Fruit fly (Drosophila melanogaster) whole organism, embryonic: Measurements from ENCODE around the gene Sec61alpha.
A peak's percentile ranks its signal among the peaks of the same experiment; 100 is the strongest.

Experiments
- Atf6 ChIP-seq: fragments of 200-800 bp; sonication (Bioruptor generic); IDR thresholded peaks from 2 replicates; pipeline ENCODE4 v1.3.6; 2022; ENCODE audit warnings: missing biosample characterization, missing genetic modification characterization
- BtbVII ChIP-seq: fragments of 200-800 bp; sonication (Bioruptor generic); optimal IDR thresholded peaks from 3 replicates; lab custom pipeline; 2017; ENCODE audit warnings: missing biosample characterization, mild to moderate bottlenecking, missing genetic modification characterization
- CG10979 ChIP-seq: fragments of 200-800 bp; sonication (Bioruptor generic); optimal IDR thresholded peaks from 2 replicates; lab custom pipeline; 2018; ENCODE audit warnings: missing biosample characterization, mild to moderate bottlenecking, missing genetic modification characterization, moderate library complexity
- CG11456 ChIP-seq: fragments of 200-800 bp; sonication (Bioruptor generic); IDR thresholded peaks from 3 replicates; pipeline ENCODE4 v1.3.6; 2022; ENCODE audit warnings: missing biosample characterization, missing genetic modification characterization
- CG1602 ChIP-seq: fragments of 200-800 bp; sonication (Bioruptor generic); optimal IDR thresholded peaks from 3 replicates; lab custom pipeline; 2016; ENCODE audit warnings: missing biosample characterization, missing genetic modification characterization
- CG17361 ChIP-seq: fragments of 200-800 bp; sonication (Bioruptor generic); IDR thresholded peaks from 3 replicates; pipeline ENCODE4 v1.3.6; 2022; ENCODE audit warnings: missing biosample characterization, missing genetic modification characterization
- CG17385 ChIP-seq: fragments of 200-800 bp; sonication (Bioruptor generic); optimal IDR thresholded peaks from 3 replicates; lab custom pipeline; 2018; ENCODE audit warnings: missing biosample characterization, mild to moderate bottlenecking, missing genetic modification characterization
- CG34376 ChIP-seq: fragments of 200-800 bp; sonication (Bioruptor generic); optimal IDR thresholded peaks from 2 replicates; lab custom pipeline; 2018; ENCODE audit warnings: missing biosample characterization, mild to moderate bottlenecking, missing genetic modification characterization
- CG6854 ChIP-seq: fragments of 200-800 bp; sonication (Bioruptor generic); optimal IDR thresholded peaks from 3 replicates; lab custom pipeline; 2017; ENCODE audit warnings: missing biosample characterization, mild to moderate bottlenecking, missing genetic modification characterization
- CG7556 ChIP-seq: fragments of 200-800 bp; sonication (Bioruptor generic); optimal IDR thresholded peaks from 2 replicates; lab custom pipeline; 2017; ENCODE audit warnings: missing biosample characterization, mild to moderate bottlenecking, missing genetic modification characterization
- CG7928 ChIP-seq: fragments of 200-800 bp; sonication (Bioruptor generic); optimal IDR thresholded peaks from 2 replicates; lab custom pipeline; 2017; ENCODE audit warnings: missing biosample characterization, mild to moderate bottlenecking, missing genetic modification characterization
- CG7987 ChIP-seq: fragments of 200-800 bp; sonication (Bioruptor generic); optimal IDR thresholded peaks from 2 replicates; lab custom pipeline; 2018; ENCODE audit warnings: missing biosample characterization, mild to moderate bottlenecking, missing genetic modification characterization, moderate library complexity
- CG8765 ChIP-seq: fragments of 200-800 bp; sonication (Bioruptor generic); IDR thresholded peaks from 2 replicates; pipeline ENCODE4 v1.3.6; 2022; ENCODE audit warnings: missing biosample characterization, missing genetic modification characterization
- CG9817 ChIP-seq: fragments of 200-800 bp; sonication (Bioruptor generic); optimal IDR thresholded peaks from 2 replicates; lab custom pipeline; 2018; ENCODE audit warnings: missing biosample characterization, mild to moderate bottlenecking, missing genetic modification characterization, moderate library complexity
- CG9932 ChIP-seq: fragments of 200-800 bp; sonication (Bioruptor generic); IDR thresholded peaks from 2 replicates; pipeline ENCODE4 v1.3.6; 2022; ENCODE audit warnings: missing biosample characterization, missing genetic modification characterization
- CHES-1-like ChIP-seq: fragments of 200-800 bp; sonication (Bioruptor generic); optimal IDR thresholded peaks from 2 replicates; lab custom pipeline; 2016; ENCODE audit warnings: missing biosample characterization, missing genetic modification characterization
- CkIIα-i1 ChIP-seq: fragments of 200-800 bp; sonication (Bioruptor generic); IDR thresholded peaks from 2 replicates; pipeline ENCODE4 v1.3.6; 2022; ENCODE audit warnings: missing biosample characterization, missing genetic modification characterization
- CoRest ChIP-seq: fragments of 200-800 bp; sonication (Bioruptor generic); optimal IDR thresholded peaks from 3 replicates; lab custom pipeline; 2018; ENCODE audit warnings: missing biosample characterization, mild to moderate bottlenecking, missing genetic modification characterization, moderate library complexity
- Dbx ChIP-seq: fragments of 200-800 bp; sonication (Bioruptor generic); IDR thresholded peaks from 3 replicates; pipeline ENCODE4 v1.3.6; 2022; ENCODE audit warnings: missing biosample characterization, missing genetic modification characterization
- Ets97D ChIP-seq: fragments of 200-800 bp; sonication (Bioruptor generic); optimal IDR thresholded peaks from 3 replicates; lab custom pipeline; 2016; ENCODE audit warnings: missing biosample characterization, missing genetic modification characterization
- Fer3 ChIP-seq: fragments of 200-800 bp; sonication (Bioruptor generic); optimal IDR thresholded peaks from 2 replicates; lab custom pipeline; 2018; ENCODE audit warnings: missing biosample characterization, mild to moderate bottlenecking, missing genetic modification characterization, moderate library complexity
- Gug ChIP-seq: fragments of 200-800 bp; sonication (Bioruptor generic); IDR thresholded peaks from 4 replicates; pipeline ENCODE4 v1.3.6; 2022; ENCODE audit warnings: missing biosample characterization, missing genetic modification characterization
- HHEX ChIP-seq: fragments of 200-800 bp; sonication (Bioruptor generic); optimal IDR thresholded peaks from 3 replicates; lab custom pipeline; 2017; ENCODE audit warnings: missing biosample characterization, mild to moderate bottlenecking, missing genetic modification characterization, missing genetic modification reagents
- Jarid2 ChIP-seq: fragments of 200-800 bp; sonication (Bioruptor generic); optimal IDR thresholded peaks from 3 replicates; lab custom pipeline; 2017; ENCODE audit warnings: mild to moderate bottlenecking, missing biosample characterization, missing genetic modification reagents, missing genetic modification characterization
- NFAT ChIP-seq: fragments of 200-800 bp; sonication (Bioruptor generic); IDR thresholded peaks from 2 replicates; pipeline ENCODE4 v1.3.6; 2022; ENCODE audit warnings: missing biosample characterization, missing genetic modification characterization
- Oli ChIP-seq: fragments of 200-800 bp; sonication (Bioruptor generic); optimal IDR thresholded peaks from 2 replicates; lab custom pipeline; 2018; ENCODE audit warnings: missing biosample characterization, mild to moderate bottlenecking, missing genetic modification characterization, moderate library complexity
- Side ChIP-seq: fragments of 200-800 bp; sonication (Bioruptor generic); optimal IDR thresholded peaks from 2 replicates; lab custom pipeline; 2016; ENCODE audit warnings: missing biosample characterization, missing genetic modification characterization
- Sin3A ChIP-seq: fragments of >200 bp; optimal IDR thresholded peaks from 2 replicates; lab custom pipeline; 2018
- Spps ChIP-seq: fragments of 200-800 bp; sonication (Bioruptor generic); optimal IDR thresholded peaks from 2 replicates; lab custom pipeline; 2018; ENCODE audit warnings: missing biosample characterization, mild to moderate bottlenecking, missing genetic modification characterization
- Taf1 ChIP-seq: fragments of 200-800 bp; sonication (Bioruptor generic); IDR thresholded peaks from 2 replicates; pipeline ENCODE4 v1.3.6; 2022; ENCODE audit warnings: missing biosample characterization, missing genetic modification characterization
- Vsx1 ChIP-seq: fragments of 200-800 bp; sonication (Bioruptor generic); optimal IDR thresholded peaks from 2 replicates; lab custom pipeline; 2017; ENCODE audit warnings: missing biosample characterization, mild to moderate bottlenecking, missing genetic modification characterization, missing genetic modification reagents
- ato ChIP-seq: fragments of 200-800 bp; sonication (Bioruptor generic); IDR thresholded peaks from 2 replicates; pipeline ENCODE4 v1.3.6; 2022; ENCODE audit warnings: missing biosample characterization, missing genetic modification characterization; ENCODE audit not compliant: partially characterized antibody
- cato ChIP-seq: fragments of 200-800 bp; sonication (Bioruptor generic); optimal IDR thresholded peaks from 2 replicates; lab custom pipeline; 2016; ENCODE audit warnings: missing biosample characterization, missing genetic modification characterization, borderline replicate concordance
- eyg ChIP-seq: fragments of 200-800 bp; sonication (Bioruptor generic); optimal IDR thresholded peaks from 3 replicates; lab custom pipeline; 2016; ENCODE audit warnings: missing biosample characterization, missing genetic modification characterization
- insv ChIP-seq, 2 experiments: fragments of 200-800 bp; sonication (Bioruptor generic); optimal IDR thresholded peaks; 3 replicates each; lab custom pipeline; 2016 to 2018; ENCODE audit warnings: missing biosample characterization in 2 of 2, missing genetic modification characterization in 2 of 2
- lab ChIP-seq: fragments of 200-800 bp; sonication (Bioruptor generic); optimal IDR thresholded peaks from 3 replicates; lab custom pipeline; 2017; ENCODE audit warnings: missing biosample characterization, missing genetic modification characterization, mild to moderate bottlenecking, moderate library complexity, missing genetic modification reagents
- lola ChIP-seq, 3 experiments: fragments of >200 bp in 2 of 3; fragments of 200-800 bp in 1 of 3; sonication (Bioruptor generic) in 1 of 3; optimal IDR thresholded peaks; 2 replicates each; lab custom pipeline; 2017 to 2019; ENCODE audit warnings: missing biosample characterization in 3 of 3, missing genetic modification characterization in 3 of 3, mild to moderate bottlenecking in 1 of 3, moderate library complexity in 1 of 3
- mam ChIP-seq: fragments of 200-800 bp; sonication (Bioruptor generic); optimal IDR thresholded peaks from 3 replicates; lab custom pipeline; 2016; ENCODE audit warnings: missing biosample characterization, missing genetic modification characterization
- nmo ChIP-seq: fragments of 200-800 bp; sonication (Bioruptor generic); optimal IDR thresholded peaks from 2 replicates; lab custom pipeline; 2018; ENCODE audit warnings: missing biosample characterization, mild to moderate bottlenecking, missing genetic modification characterization, moderate library complexity
- oc ChIP-seq: fragments of 200-800 bp; sonication (Bioruptor generic); optimal IDR thresholded peaks from 2 replicates; lab custom pipeline; 2018; ENCODE audit warnings: missing biosample characterization, mild to moderate bottlenecking, missing genetic modification characterization, moderate library complexity
- pfk ChIP-seq: fragments of 200-800 bp; sonication (Bioruptor generic); optimal IDR thresholded peaks from 2 replicates; lab custom pipeline; 2018; ENCODE audit warnings: missing biosample characterization, mild to moderate bottlenecking, missing genetic modification characterization, moderate library complexity
- pho ChIP-seq: fragments of 200-800 bp; sonication (Bioruptor generic); optimal IDR thresholded peaks from 2 replicates; lab custom pipeline; 2016; ENCODE audit warnings: missing biosample characterization, missing genetic modification characterization
- pzg ChIP-seq: fragments of 200-800 bp; sonication (Bioruptor generic); optimal IDR thresholded peaks from 3 replicates; lab custom pipeline; 2018; ENCODE audit warnings: missing biosample characterization, mild to moderate bottlenecking, missing genetic modification characterization, moderate library complexity
- sc ChIP-seq, 3 experiments: fragments of >200 bp in 2 of 3; fragments of 200-800 bp in 1 of 3; sonication (Bioruptor generic) in 1 of 3; optimal IDR thresholded peaks; 2 replicates in 2 of 3; 3 replicates in 1 of 3; lab custom pipeline; 2017; ENCODE audit warnings: mild to moderate bottlenecking in 1 of 3, missing biosample characterization in 1 of 3, missing genetic modification characterization in 1 of 3, missing genetic modification reagents in 1 of 3
- schlank ChIP-seq: fragments of 200-800 bp; sonication (Bioruptor generic); optimal IDR thresholded peaks from 2 replicates; lab custom pipeline; 2018; ENCODE audit warnings: missing biosample characterization, mild to moderate bottlenecking, missing genetic modification characterization
- sd ChIP-seq: fragments of 200-800 bp; sonication (Bioruptor generic); optimal IDR thresholded peaks from 3 replicates; lab custom pipeline; 2018; ENCODE audit warnings: missing biosample characterization, mild to moderate bottlenecking, missing genetic modification characterization, moderate library complexity
- sob ChIP-seq: fragments of 200-800 bp; sonication (Bioruptor generic); IDR thresholded peaks from 2 replicates; pipeline ENCODE4 v1.3.6; 2022; ENCODE audit warnings: missing biosample characterization, missing genetic modification characterization
- tio ChIP-seq: fragments of 200-800 bp; sonication (Bioruptor generic); optimal IDR thresholded peaks from 2 replicates; lab custom pipeline; 2017; ENCODE audit warnings: missing biosample characterization, missing genetic modification characterization, inconsistent platforms
- usp ChIP-seq: fragments of >200 bp; optimal IDR thresholded peaks from 2 replicates; lab custom pipeline; 2017; ENCODE audit warnings: missing biosample characterization, missing genetic modification characterization

Gene Sec61alpha

DNA sequence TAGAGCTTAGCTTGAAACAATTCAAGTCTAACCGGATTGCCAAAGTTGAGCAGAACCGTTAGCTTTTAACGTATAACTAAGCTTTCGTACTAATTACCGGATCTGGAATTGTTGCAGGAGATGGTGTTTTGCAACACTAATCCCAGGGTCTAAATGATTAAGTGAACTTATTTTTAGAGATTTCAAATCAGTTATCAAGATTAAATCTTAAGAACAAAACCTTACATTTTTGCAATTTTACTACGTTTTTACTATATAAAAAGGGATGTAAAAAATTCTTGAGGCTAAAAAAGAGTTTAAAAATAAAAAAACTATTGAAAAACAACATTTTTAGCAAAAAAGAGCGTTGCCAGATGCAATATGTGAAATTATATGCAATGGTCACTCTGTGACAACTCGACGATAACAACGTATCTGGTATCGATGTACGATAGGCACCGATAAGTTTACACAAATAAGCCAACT, 8.3 kb upstream of the Sec61alpha start, which contains the start of the genes KFase and epsilonCOP (continued):
- TF ChIP-seq Atf6 (GFP tag; lab: Robert Waterston, UW): no peak
- TF ChIP-seq lola (GFP tag; optimal IDR thresholded peaks at IDR 0.05; lab: Kevin White, UChicago): peak in 1 of 3 experiments; percentile 38
- peak; percentile 66 for TF ChIP-seq nmo (GFP tag; lab: Kevin White, UChicago)
- peak; percentile 35 for TF ChIP-seq Vsx1
- peak; percentile 53 for TF ChIP-seq CG17385 (GFP tag; lab: Kevin White, UChicago)
- TF ChIP-seq pfk (GFP tag; lab: Kevin White, UChicago): no peak
- TF ChIP-seq Taf1: no peak
- TF ChIP-seq Jarid2 (GFP tag; lab: Kevin White, UChicago): no peak
- no peak for TF ChIP-seq tio (GFP tag; lab: Kevin White, UChicago)
- peak in 1 of 2 experiments; percentile 19 for TF ChIP-seq insv (GFP tag; optimal IDR thresholded peaks at IDR 0.05; lab: Kevin White, UChicago)
- peak; percentile 59 for TF ChIP-seq eyg (GFP tag; lab: Kevin White, UChicago)
- no peak for TF ChIP-seq schlank (tag; lab: Kevin White, UChicago)
- TF ChIP-seq CoRest (tag; lab: Kevin White, UChicago): peak; percentile 80
- TF ChIP-seq CG9817 (tag; lab: Kevin White, UChicago): peak; percentile 46
- TF ChIP-seq lab (GFP tag; lab: Kevin White, UChicago): peak; percentile 80
- peak; percentile 62 for TF ChIP-seq CHES-1-like (GFP tag; lab: Kevin White, UChicago)
- TF ChIP-seq CG10979 (tag; lab: Kevin White, UChicago): peak; percentile 31
- TF ChIP-seq CG1602 (GFP tag; lab: Kevin White, UChicago): peak; percentile 4
- peak; percentile 54 for TF ChIP-seq pho (GFP tag; lab: Kevin White, UChicago)
- peak; percentile 59 for TF ChIP-seq CG9932 (GFP tag; lab: Robert Waterston, UW)
- no peak for TF ChIP-seq CG8765
- TF ChIP-seq BtbVII (GFP tag; lab: Kevin White, UChicago): peak; percentile 36
- TF ChIP-seq oc (tag; lab: Kevin White, UChicago): peak; percentile 3
- TF ChIP-seq Ets97D: peak; percentile 98
- 0 out of 3 replicates have a peak, but pooled peaks have one; percentile 12 for TF ChIP-seq Dbx (GFP tag; lab: Robert Waterston, UW)
- TF ChIP-seq CG17361 (GFP tag; lab: Robert Waterston, UW): peak; percentile 80; the same call in 2 of the 3 replicates
- TF ChIP-seq CG6854 (GFP tag; lab: Kevin White, UChicago): no peak
- TF ChIP-seq Side (GFP tag; lab: Kevin White, UChicago): peak; percentile 39
- TF ChIP-seq CG7987 (GFP tag; lab: Kevin White, UChicago): peak; percentile 43
- TF ChIP-seq usp (GFP tag; lab: Kevin White, UChicago): no peak
- no peak; the same call in 3 of the 4 replicates for TF ChIP-seq Gug
- peak; percentile 33 for TF ChIP-seq HHEX (GFP tag; lab: Kevin White, UChicago)
- TF ChIP-seq ato (GFP tag; lab: Robert Waterston, UW): peak; percentile 63; the same call in 1 of the 2 replicates
- TF ChIP-seq sd: peak; percentile 63
- peak; percentile 74 for TF ChIP-seq sob (GFP tag; lab: Robert Waterston, UW)
- TF ChIP-seq cato: no peak
- no peak for TF ChIP-seq NFAT (GFP tag; lab: Robert Waterston, UW)
- TF ChIP-seq CG7928: peak; percentile 89
- TF ChIP-seq CkIIα-i1 (GFP tag; lab: Robert Waterston, UW): no peak
- no peak for TF ChIP-seq Oli
- peak; percentile 43 for TF ChIP-seq Sin3A (lab: Kevin White, UChicago)
- TF ChIP-seq CG11456: 0 out of 3 replicates have a peak, but pooled peaks have one; percentile 52
- peak; percentile 47 for TF ChIP-seq CG34376 (GFP tag; lab: Kevin White, UChicago)
- peak; percentile 12 for TF ChIP-seq Spps (tag; lab: Kevin White, UChicago)
- peak; percentile 50 for TF ChIP-seq mam (GFP tag; lab: Kevin White, UChicago)
- peak; percentile 62 for TF ChIP-seq pzg
- no peak for TF ChIP-seq sc (optimal IDR thresholded peaks at IDR 0.05; lab: Kevin White, UChicago)
- peak; percentile 15 for TF ChIP-seq sc (GFP tag; optimal IDR thresholded peaks at IDR 0.05; lab: Kevin White, UChicago)
- peak; percentile 64 for TF ChIP-seq Fer3 (tag; lab: Kevin White, UChicago)
- peak; percentile 55 for TF ChIP-seq CG7556
